Worm (Caenorhabditis elegans): ENCODE measurements around the gene C01G5.25.
A peak's percentile ranks its signal among the peaks of the same experiment; 100 is the strongest.

C01G5.25 gene

ce11 chrIV:6548609-6549008, 7.1 kb downstream of the C01G5.25 start, which contains the start of gene fan-1 (continued):
- TF ChIP-seq unc-130 (GFP tag; optimal IDR thresholded peaks at IDR 0.05), result no peak
- no peak for TF ChIP-seq nhr-48 (tag; optimal IDR thresholded peaks at IDR 0.05)
- no peak for TF ChIP-seq lin-15B (tag; optimal IDR thresholded peaks at IDR 0.05)
- TF ChIP-seq egl-27 (tag; optimal IDR thresholded peaks at IDR 0.05), result no peak
- TF ChIP-seq daf-12 (tag; optimal IDR thresholded peaks at IDR 0.05), result no peak
- no peak for TF ChIP-seq F26F4.8 (GFP tag; conservative IDR thresholded peaks at IDR 0.05)
- TF ChIP-seq madf-5 (GFP tag; IDR thresholded peaks at IDR 0.05), result no peak
- no peak for TF ChIP-seq lim-7 (GFP tag; IDR thresholded peaks at IDR 0.05)
- no peak for TF ChIP-seq rbr-2 (tag; optimal IDR thresholded peaks at IDR 0.05)
- TF ChIP-seq T26A8.4 (GFP tag; IDR thresholded peaks at IDR 0.05), result no peak
- TF ChIP-seq snpc-4 (tag; optimal IDR thresholded peaks at IDR 0.05), result no peak
- TF ChIP-seq hlh-11 (tag; optimal IDR thresholded peaks at IDR 0.05), result no peak
- no peak for TF ChIP-seq ceh-44 (GFP tag; IDR thresholded peaks at IDR 0.05)
- no peak for TF ChIP-seq gei-8 (GFP tag; optimal IDR thresholded peaks at IDR 0.05)
- peak; percentile 53 for TF ChIP-seq nhr-6 (tag; optimal IDR thresholded peaks at IDR 0.05)
- TF ChIP-seq pqm-1 (tag; optimal IDR thresholded peaks at IDR 0.05), result no peak
- TF ChIP-seq vab-7 (GFP tag; IDR thresholded peaks at IDR 0.05), result no peak
- no peak for TF ChIP-seq nhr-11 (tag; optimal IDR thresholded peaks at IDR 0.05)
- no peak for TF ChIP-seq zfp-3 (GFP tag; conservative IDR thresholded peaks at IDR 0.05)
- TF ChIP-seq arid-1 (GFP tag; conservative IDR thresholded peaks at IDR 0.05), result no peak
- TF ChIP-seq nhr-28 (tag; optimal IDR thresholded peaks at IDR 0.05), result no peak
- TF ChIP-seq Y75B8A.6 (GFP tag; IDR thresholded peaks at IDR 0.05), result no peak
- no peak for TF ChIP-seq nhr-77 (tag; optimal IDR thresholded peaks at IDR 0.05)
- peak; percentile 19 for TF ChIP-seq hlh-30 (tag; optimal IDR thresholded peaks at IDR 0.05; ENCODE audit: insufficient read depth)
- no peak for TF ChIP-seq attf-4 (tag; optimal IDR thresholded peaks at IDR 0.05)
- TF ChIP-seq lin-38 (GFP tag; IDR thresholded peaks at IDR 0.05), result peak; percentile 91
- TF ChIP-seq lsy-2 (tag; optimal IDR thresholded peaks at IDR 0.05), result peak in 1 of 2 experiments; percentile 70
- no peak for TF ChIP-seq lin-13 (GFP tag; optimal IDR thresholded peaks at IDR 0.05)
- TF ChIP-seq dve-1 (tag; optimal IDR thresholded peaks at IDR 0.05; ENCODE audit: insufficient read depth), result peak; percentile 60
- no peak for TF ChIP-seq dmd-8 (GFP tag; IDR thresholded peaks at IDR 0.05)
- TF ChIP-seq mdt-29 (GFP tag; IDR thresholded peaks at IDR 0.05), result no peak
- TF ChIP-seq dmd-9 (GFP tag; IDR thresholded peaks at IDR 0.05), result no peak
- no peak for TF ChIP-seq spr-3 (GFP tag; optimal IDR thresholded peaks at IDR 0.05)
- no peak for TF ChIP-seq spr-1 (tag; optimal IDR thresholded peaks at IDR 0.05)
- TF ChIP-seq jun-1 (tag; optimal IDR thresholded peaks at IDR 0.05), result no peak
- TF ChIP-seq F44E2.7 (GFP tag; IDR thresholded peaks at IDR 0.05), result no peak
- no peak for TF ChIP-seq zag-1 (tag; optimal IDR thresholded peaks at IDR 0.05)
- no peak for TF ChIP-seq lin-1 (GFP tag; IDR thresholded peaks at IDR 0.05)
- TF ChIP-seq daf-19 (GFP tag; conservative IDR thresholded peaks at IDR 0.05), result no peak
- no peak for TF ChIP-seq saeg-2 (GFP tag; IDR thresholded peaks at IDR 0.05)
- TF ChIP-seq zip-2 (tag; optimal IDR thresholded peaks at IDR 0.05), result no peak
- no peak for TF ChIP-seq Y5F2A.4 (GFP tag; optimal IDR thresholded peaks at IDR 0.05)
- TF ChIP-seq Y105C5A.15 (GFP tag; IDR thresholded peaks at IDR 0.05), result no peak
- TF ChIP-seq sdz-12 (GFP tag; optimal IDR thresholded peaks at IDR 0.05), result no peak
- TF ChIP-seq tra-1 (GFP tag; IDR thresholded peaks at IDR 0.05), result no peak
- no peak for TF ChIP-seq ceh-28 (tag; optimal IDR thresholded peaks at IDR 0.05)
- no peak for TF ChIP-seq madf-9 (GFP tag; conservative IDR thresholded peaks at IDR 0.05)
- TF ChIP-seq mep-1 (tag; optimal IDR thresholded peaks at IDR 0.05), result peak; percentile 28
- TF ChIP-seq ZK337.2 (GFP tag; IDR thresholded peaks at IDR 0.05), result no peak
- 0 out of 2 replicates have a peak, but pooled peaks have one; percentile 30 for TF ChIP-seq nhr-42 (GFP tag; IDR thresholded peaks at IDR 0.05)
- no peak for TF ChIP-seq aly-2 (tag; optimal IDR thresholded peaks at IDR 0.05)
- TF ChIP-seq Y48G9A.11 (GFP tag; IDR thresholded peaks at IDR 0.05), result no peak
- no peak for TF ChIP-seq nhr-111 (GFP tag; optimal IDR thresholded peaks at IDR 0.05)

Measured in whole organism, L4 larva.